Worm (Caenorhabditis elegans) whole organism, L4 larva: ENCODE results near the gene cec-3.

Source experiments
- D1046.2 ChIP-seq: fragments of 200-800 bp; sonication (Bioruptor generic); IDR thresholded peaks from 2 replicates; pipeline ENCODE4 v1.3.6; 2022; ENCODE audit warnings: missing genetic modification characterization, missing compliant biosample characterization
- F10B5.3 ChIP-seq: sonication (generic microtip); optimal IDR thresholded peaks from 2 replicates; lab custom pipeline; 2016; ENCODE audit warnings: mild to moderate bottlenecking, missing genetic modification characterization, missing compliant biosample characterization
- F37D6.2 ChIP-seq: sonication (generic microtip); optimal IDR thresholded peaks from 2 replicates; lab custom pipeline; 2016; ENCODE audit warnings: mild to moderate bottlenecking, missing genetic modification characterization, missing compliant biosample characterization
- F44E2.7 ChIP-seq: fragments of 200-800 bp; sonication (Bioruptor generic); IDR thresholded peaks from 2 replicates; pipeline ENCODE4 v2.1.2; 2022; ENCODE audit warnings: missing genetic modification characterization, missing compliant biosample characterization
- F49E8.2 ChIP-seq: sonication (generic microtip); optimal IDR thresholded peaks from 2 replicates; lab custom pipeline; 2016; ENCODE audit warnings: missing compliant biosample characterization, mild to moderate bottlenecking, missing genetic modification characterization, borderline replicate concordance
- Y5F2A.4 ChIP-seq: fragments of 200-800 bp; sonication (Bioruptor generic); optimal IDR thresholded peaks from 2 replicates; lab custom pipeline; 2018; ENCODE audit warnings: mild to moderate bottlenecking, missing genetic modification characterization, missing compliant biosample characterization
- aha-1 ChIP-seq: fragments of 150-350 bp; peaks from one replicate; lab custom pipeline; 2014; ENCODE audit warnings: missing biosample characterization, missing genetic modification characterization
- ceh-20 ChIP-seq: fragments of 200-800 bp; sonication (Bioruptor generic); IDR thresholded peaks from 2 replicates; pipeline ENCODE4 v1.3.6; 2022; ENCODE audit warnings: missing genetic modification reagents, missing genetic modification characterization, missing compliant biosample characterization
- ceh-32 ChIP-seq: sonication (generic microtip); optimal IDR thresholded peaks from 2 replicates; lab custom pipeline; 2016; ENCODE audit warnings: mild to moderate bottlenecking, missing genetic modification characterization, missing compliant biosample characterization; ENCODE audit not compliant: poor library complexity
- ceh-44 ChIP-seq: fragments of 200-800 bp; sonication (Bioruptor generic); IDR thresholded peaks from 2 replicates; pipeline ENCODE4 v1.3.6; 2022; ENCODE audit warnings: missing genetic modification reagents, missing genetic modification characterization, missing compliant biosample characterization
- ceh-82 ChIP-seq: sonication (generic microtip); optimal IDR thresholded peaks from 2 replicates; lab custom pipeline; 2017; ENCODE audit warnings: missing biosample characterization, missing genetic modification characterization
- ces-1 ChIP-seq: fragments of 150-350 bp; sonication (generic microtip); optimal IDR thresholded peaks from 4 replicates; lab custom pipeline; 2014; ENCODE audit warnings: missing biosample characterization, missing genetic modification reagents, missing genetic modification characterization
- ctbp-1 ChIP-seq: fragments of 200-800 bp; sonication (Bioruptor generic); IDR thresholded peaks from 2 replicates; pipeline ENCODE4 v1.3.6; 2022; ENCODE audit warnings: missing genetic modification reagents, missing genetic modification characterization, missing compliant biosample characterization
- daf-16 ChIP-seq, 3 experiments: sonication (generic microtip); optimal IDR thresholded peaks; 2 replicates each; lab custom pipeline; 2016 to 2017; ENCODE audit warnings: missing genetic modification characterization in 3 of 3, missing genetic modification reagents in 3 of 3, mild to moderate bottlenecking in 2 of 3, missing compliant biosample characterization in 2 of 3, missing biosample characterization in 1 of 3, moderate library complexity in 1 of 3
- daf-19 ChIP-seq: fragments of 200-800 bp; sonication (Bioruptor generic); conservative IDR thresholded peaks from 2 replicates; pipeline ENCODE4 v1.3.6; 2022; ENCODE audit warnings: missing genetic modification characterization, missing compliant biosample characterization
- daf-8 ChIP-seq: fragments of 200-800 bp; sonication (Bioruptor generic); IDR thresholded peaks from 2 replicates; pipeline ENCODE4 v1.3.6; 2022; ENCODE audit warnings: missing genetic modification characterization, missing compliant biosample characterization
- dmd-6 ChIP-seq: fragments of 200-800 bp; sonication (Bioruptor generic); IDR thresholded peaks from 2 replicates; pipeline ENCODE4 v1.3.6; 2022; ENCODE audit warnings: missing genetic modification reagents, missing genetic modification characterization, missing compliant biosample characterization
- dmd-9 ChIP-seq: fragments of 200-800 bp; sonication (Bioruptor generic); IDR thresholded peaks from 2 replicates; pipeline ENCODE4 v1.3.6; 2022; ENCODE audit warnings: missing genetic modification reagents, missing genetic modification characterization, missing compliant biosample characterization
- duxl-1 ChIP-seq: sonication (generic microtip); optimal IDR thresholded peaks from 2 replicates; lab custom pipeline; 2016; ENCODE audit warnings: mild to moderate bottlenecking, missing genetic modification characterization, moderate library complexity, missing compliant biosample characterization; ENCODE audit not compliant: poor library complexity
- dve-1 ChIP-seq: sonication (generic microtip); optimal IDR thresholded peaks from 2 replicates; lab custom pipeline; 2017; ENCODE audit warnings: antibody characterized with exemption, mild to moderate bottlenecking, missing genetic modification characterization, missing compliant biosample characterization; ENCODE audit not compliant: insufficient read depth
- fkh-10 ChIP-seq: fragments of 150-350 bp; optimal IDR thresholded peaks from 2 replicates; lab custom pipeline; 2014; ENCODE audit warnings: missing biosample characterization, missing genetic modification reagents, missing genetic modification characterization
- fos-1 ChIP-seq: fragments of 150-350 bp; optimal IDR thresholded peaks from 2 replicates; lab custom pipeline; 2014; ENCODE audit warnings: missing biosample characterization, missing genetic modification characterization
- gei-8 ChIP-seq: fragments of 200-800 bp; sonication (Bioruptor generic); optimal IDR thresholded peaks from 2 replicates; lab custom pipeline; 2018; ENCODE audit warnings: mild to moderate bottlenecking, missing genetic modification characterization, missing compliant biosample characterization
- hlh-11 ChIP-seq: fragments of 200-800 bp; sonication (Bioruptor generic); optimal IDR thresholded peaks from 2 replicates; lab custom pipeline; 2018; ENCODE audit warnings: mild to moderate bottlenecking, missing genetic modification characterization, missing compliant biosample characterization
- hlh-30 ChIP-seq: sonication (generic microtip); optimal IDR thresholded peaks from 2 replicates; lab custom pipeline; 2017; ENCODE audit warnings: antibody characterized with exemption, mild to moderate bottlenecking, missing genetic modification characterization, missing compliant biosample characterization; ENCODE audit not compliant: insufficient read depth
- hmg-1.1 ChIP-seq: fragments of 200-800 bp; sonication (Bioruptor generic); IDR thresholded peaks from 2 replicates; pipeline ENCODE4 v1.3.6; 2022; ENCODE audit warnings: missing genetic modification reagents, missing genetic modification characterization, missing compliant biosample characterization
- jun-1 ChIP-seq: fragments of 150-350 bp; optimal IDR thresholded peaks from 2 replicates; lab custom pipeline; 2014; ENCODE audit warnings: missing biosample characterization, missing genetic modification reagents, missing genetic modification characterization
- lim-7 ChIP-seq: fragments of 200-800 bp; sonication (Bioruptor generic); IDR thresholded peaks from 2 replicates; pipeline ENCODE4 v1.3.6; 2022; ENCODE audit warnings: missing genetic modification characterization, missing compliant biosample characterization
- lin-1 ChIP-seq: fragments of 200-800 bp; sonication (Bioruptor generic); IDR thresholded peaks from 2 replicates; pipeline ENCODE4 v1.3.6; 2022; ENCODE audit warnings: missing genetic modification reagents, missing genetic modification characterization, missing compliant biosample characterization
- lsy-2 ChIP-seq, 2 experiments: fragments of 150-350 bp in 1 of 2; sonication (generic microtip) in 1 of 2; optimal IDR thresholded peaks; 2 replicates each; lab custom pipeline; 2014 to 2017; ENCODE audit warnings: missing biosample characterization in 2 of 2, missing genetic modification characterization in 2 of 2
- madf-5 ChIP-seq, 2 experiments: fragments of 200-800 bp; sonication (Bioruptor generic); IDR thresholded peaks; 2 replicates each; pipeline ENCODE4 v1.3.6; 2022; ENCODE audit warnings: missing compliant biosample characterization in 2 of 2, missing genetic modification characterization in 2 of 2
- madf-9 ChIP-seq: fragments of 200-800 bp; sonication (Bioruptor generic); conservative IDR thresholded peaks from 2 replicates; pipeline ENCODE4 v1.3.6; 2022; ENCODE audit warnings: missing genetic modification reagents, missing genetic modification characterization, missing compliant biosample characterization
- mdl-1 ChIP-seq, 2 experiments: fragments of 150-350 bp in 1 of 2; sonication (generic microtip) in 1 of 2; optimal IDR thresholded peaks; 2 replicates each; lab custom pipeline; 2014 to 2017; ENCODE audit warnings: missing biosample characterization in 2 of 2, missing genetic modification characterization in 2 of 2
- mep-1 ChIP-seq: fragments of 150-350 bp; sonication (generic microtip); optimal IDR thresholded peaks from 3 replicates; lab custom pipeline; 2014; ENCODE audit warnings: missing biosample characterization, missing genetic modification characterization
- mes-2 ChIP-seq: sonication (generic microtip); optimal IDR thresholded peaks from 2 replicates; lab custom pipeline; 2016; ENCODE audit warnings: missing genotype, mild to moderate bottlenecking, missing genetic modification characterization, missing compliant biosample characterization; ENCODE audit not compliant: poor library complexity, severe bottlenecking
- mxl-3 ChIP-seq: fragments of 200-800 bp; sonication (Bioruptor generic); optimal IDR thresholded peaks from 2 replicates; lab custom pipeline; 2018; ENCODE audit warnings: mild to moderate bottlenecking, missing genetic modification characterization, missing compliant biosample characterization
- nhr-111 ChIP-seq: fragments of 200-800 bp; sonication (Bioruptor generic); optimal IDR thresholded peaks from 2 replicates; lab custom pipeline; 2018; ENCODE audit warnings: mild to moderate bottlenecking, missing genetic modification characterization, missing compliant biosample characterization
- nhr-237 ChIP-seq: sonication (generic microtip); optimal IDR thresholded peaks from 2 replicates; lab custom pipeline; 2017; ENCODE audit warnings: missing biosample characterization, missing genetic modification characterization
- nhr-6 ChIP-seq: fragments of 150-350 bp; optimal IDR thresholded peaks from 2 replicates; lab custom pipeline; 2014; ENCODE audit warnings: missing biosample characterization, missing genetic modification characterization
- pha-4 ChIP-seq, 2 experiments: fragments of 150-350 bp in 1 of 2; fragments of 200-800 bp in 1 of 2; sonication (Bioruptor generic) in 1 of 2; IDR thresholded peaks in 1 of 2; optimal IDR thresholded peaks in 1 of 2; 2 replicates each; pipeline versions ENCODE4 v1.3.6 to Lab custom; 2014 to 2022; ENCODE audit warnings: missing genetic modification characterization in 2 of 2, missing genetic modification reagents in 2 of 2, missing biosample characterization in 1 of 2, missing compliant biosample characterization in 1 of 2
- php-3 ChIP-seq: fragments of 200-800 bp; sonication (Bioruptor generic); IDR thresholded peaks from 2 replicates; pipeline ENCODE4 v1.3.6; 2022; ENCODE audit warnings: missing genetic modification reagents, missing genetic modification characterization, missing compliant biosample characterization
- rbr-2 ChIP-seq: sonication (generic microtip); optimal IDR thresholded peaks from 2 replicates; lab custom pipeline; 2016; ENCODE audit warnings: missing genotype, missing genetic modification characterization, missing compliant biosample characterization
- snpc-1.2 ChIP-seq: fragments of 200-800 bp; sonication (Bioruptor generic); IDR thresholded peaks from 2 replicates; pipeline ENCODE4 v1.3.6; 2022; ENCODE audit warnings: missing genetic modification reagents, missing genetic modification characterization, missing compliant biosample characterization
- spr-1 ChIP-seq: sonication (generic microtip); optimal IDR thresholded peaks from 2 replicates; lab custom pipeline; 2016; ENCODE audit warnings: mild to moderate bottlenecking, missing genetic modification characterization, missing compliant biosample characterization
- unc-39 ChIP-seq: sonication (generic microtip); optimal IDR thresholded peaks from 2 replicates; lab custom pipeline; 2017; ENCODE audit warnings: missing biosample characterization, missing genetic modification characterization
- unc-62 ChIP-seq, 3 experiments: fragments of 150-350 bp in 1 of 3; sonication (generic microtip); optimal IDR thresholded peaks in 2 of 3; peaks in 1 of 3; 1 replicate in 1 of 3; 2 replicates in 2 of 3; lab custom pipeline; 2014 to 2017; ENCODE audit warnings: missing biosample characterization in 3 of 3, missing genetic modification characterization in 3 of 3, missing genetic modification reagents in 3 of 3, missing genotype in 1 of 3
- zfp-2 ChIP-seq: sonication (generic microtip); optimal IDR thresholded peaks from 2 replicates; lab custom pipeline; 2016; ENCODE audit warnings: mild to moderate bottlenecking, missing genetic modification characterization, missing compliant biosample characterization

Gene cec-3

DNA sequence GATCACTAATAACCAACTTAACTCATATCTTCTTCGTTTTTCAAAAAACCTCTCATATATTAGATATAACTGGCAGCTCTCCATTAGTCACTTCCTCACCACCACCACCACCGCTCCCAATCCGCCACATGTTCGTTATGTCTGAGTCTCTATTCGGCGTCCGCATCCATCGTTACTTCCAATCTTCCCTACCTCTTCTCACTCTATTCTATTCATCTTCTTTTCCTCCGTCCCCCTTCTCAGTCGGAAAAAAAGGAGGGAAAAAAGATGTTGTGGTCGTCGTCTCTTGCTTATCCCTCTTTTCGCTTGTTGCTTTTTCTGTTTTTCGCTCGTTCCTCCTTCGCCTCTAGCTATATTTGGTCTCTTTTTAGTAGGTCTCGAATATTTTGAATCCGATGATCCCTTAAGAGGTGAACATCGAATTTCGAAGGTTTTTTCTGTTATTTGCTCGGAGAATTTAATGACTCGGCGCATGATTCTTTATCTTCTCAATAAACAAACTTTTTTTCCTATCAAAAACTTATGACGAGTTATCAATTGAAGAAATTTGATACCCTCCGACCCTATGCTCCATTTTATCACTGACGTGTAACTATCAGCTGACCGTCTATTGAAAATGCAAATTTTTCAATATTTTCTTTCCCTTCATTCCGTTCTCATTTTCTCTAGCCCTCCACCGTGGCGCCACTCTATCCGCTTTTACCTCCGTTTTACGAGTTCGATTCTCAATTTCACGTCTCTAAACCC lies 34.6 kb upstream of the cec-3 start (continued):
- TF ChIP-seq ctbp-1 (GFP tag; lab: Robert Waterston, UW) (0 out of 2 replicates have a peak, but pooled peaks have one; percentile 40), dve-1 (peak; percentile 63), lim-7 (GFP tag; lab: Robert Waterston, UW) (no peak), pha-4 (GFP tag; IDR thresholded peaks at IDR 0.05; lab: Robert Waterston, UW) (no peak), pha-4 (tag; optimal IDR thresholded peaks at IDR 0.05; lab: Kevin White, UChicago) (no peak), nhr-237 (tag; lab: Kevin White, UChicago) (no peak), ceh-44 (no peak), ceh-32 (tag; lab: Kevin White, UChicago) (no peak), F10B5.3 (no peak), mxl-3 (GFP tag; lab: Kevin White, UChicago) (peak; percentile 53), spr-1 (tag; lab: Kevin White, UChicago) (no peak), dmd-9 (GFP tag; lab: Robert Waterston, UW) (no peak), F44E2.7 (GFP tag; lab: Robert Waterston, UW) (no peak), hlh-11 (tag; lab: Kevin White, UChicago) (peak; percentile 28), madf-9 (no peak; the same call in 1 of the 2 replicates), madf-5 (GFP tag; IDR thresholded peaks at IDR 0.05; lab: Robert Waterston, UW) (0 out of 4 replicates have a peak, but pooled peaks of 1 of the 2 experiments have one; percentile 40), dmd-6 (GFP tag; lab: Robert Waterston, UW) (peak; percentile 73), daf-19 (GFP tag; lab: Robert Waterston, UW) (peak; percentile 61; the same call in 1 of the 2 replicates), ceh-82 (no peak), jun-1 (tag; lab: Kevin White, UChicago) (no peak), php-3 (GFP tag; lab: Robert Waterston, UW) (peak; percentile 75; the same call in 1 of the 2 replicates), aha-1 (tag; lab: Kevin White, UChicago) (peak; percentile 80), unc-62 (GFP tag; optimal IDR thresholded peaks at IDR 0.05 in 1 of 2; lab: Kevin White, UChicago) (peak in 1 of 2 experiments; percentile 24), unc-62 (tag; optimal IDR thresholded peaks at IDR 0.05; lab: Kevin White, UChicago) (no peak), zfp-2 (tag; lab: Kevin White, UChicago) (no peak), duxl-1 (tag; lab: Kevin White, UChicago) (no peak), fkh-10 (GFP tag; lab: Kevin White, UChicago) (peak; percentile 40), hmg-1.1 (peak; percentile 70), snpc-1.2 (GFP tag; lab: Robert Waterston, UW) (no peak), lin-1 (no peak), lsy-2 (tag; optimal IDR thresholded peaks at IDR 0.05; lab: Kevin White, UChicago) (peak; percentile 27 to 57), Y5F2A.4 (GFP tag; lab: Kevin White, UChicago) (no peak), nhr-111 (GFP tag; lab: Kevin White, UChicago) (no peak), mes-2 (tag; lab: Kevin White, UChicago) (peak; percentile 68), daf-8 (no peak), rbr-2 (peak; percentile 68), F37D6.2 (tag; lab: Kevin White, UChicago) (peak; percentile 55), mep-1 (peak; percentile 2), unc-39 (tag; lab: Kevin White, UChicago) (no peak), mdl-1 (tag; optimal IDR thresholded peaks at IDR 0.05; lab: Kevin White, UChicago) (peak in 1 of 2 experiments; percentile 11), hlh-30 (tag; lab: Kevin White, UChicago) (peak; percentile 51), daf-16 (GFP tag; optimal IDR thresholded peaks at IDR 0.05; lab: Kevin White, UChicago) (no peak), daf-16 (tag; optimal IDR thresholded peaks at IDR 0.05; lab: Kevin White, UChicago) (peak; percentile 84), ces-1 (GFP tag; lab: Kevin White, UChicago) (no peak), fos-1 (no peak), ceh-20 (no peak), F49E8.2 (tag; lab: Kevin White, UChicago) (no peak), gei-8 (no peak), D1046.2 (GFP tag; lab: Robert Waterston, UW) (no peak), nhr-6 (no peak)
